Worm (Caenorhabditis elegans) whole organism, late embryonic: ENCODE measurements around the gene hlh-6.

Source experiments
- K02D7.2 ChIP-seq: sonication (generic microtip); optimal IDR thresholded peaks from 2 replicates; lab custom pipeline; 2017; ENCODE audit warnings: mild to moderate bottlenecking, missing genetic modification characterization, missing compliant biosample characterization
- T23F11.4 ChIP-seq: fragments of 200-800 bp; sonication (Bioruptor generic); optimal IDR thresholded peaks from 2 replicates; lab custom pipeline; 2018; ENCODE audit warnings: mild to moderate bottlenecking, missing genetic modification characterization, missing compliant biosample characterization
- ahr-1 ChIP-seq: sonication (generic microtip); optimal IDR thresholded peaks from 2 replicates; lab custom pipeline; 2016; ENCODE audit warnings: missing genetic modification characterization, missing compliant biosample characterization
- ceh-18 ChIP-seq: sonication (generic microtip); optimal IDR thresholded peaks from 2 replicates; lab custom pipeline; 2016; ENCODE audit warnings: missing genetic modification characterization, missing compliant biosample characterization
- ceh-22 ChIP-seq: sonication (generic microtip); optimal IDR thresholded peaks from 2 replicates; lab custom pipeline; 2017; ENCODE audit warnings: missing biosample characterization, missing genetic modification characterization
- ceh-24 ChIP-seq: sonication (generic microtip); optimal IDR thresholded peaks from 2 replicates; lab custom pipeline; 2016; ENCODE audit warnings: mild to moderate bottlenecking, missing genetic modification characterization, missing compliant biosample characterization
- ceh-31 ChIP-seq: sonication (generic microtip); optimal IDR thresholded peaks from 2 replicates; lab custom pipeline; 2016; ENCODE audit warnings: missing genetic modification characterization, missing compliant biosample characterization
- ceh-34 ChIP-seq: sonication (generic microtip); optimal IDR thresholded peaks from 2 replicates; lab custom pipeline; 2016; ENCODE audit warnings: mild to moderate bottlenecking, missing genetic modification characterization, missing compliant biosample characterization
- ceh-48 ChIP-seq: sonication (generic microtip); optimal IDR thresholded peaks from 2 replicates; lab custom pipeline; 2016; ENCODE audit warnings: missing genetic modification characterization, inconsistent platforms, missing compliant biosample characterization
- che-1 ChIP-seq: sonication (generic microtip); optimal IDR thresholded peaks from 2 replicates; lab custom pipeline; 2016; ENCODE audit warnings: mild to moderate bottlenecking, missing genetic modification characterization, missing compliant biosample characterization
- dve-1 ChIP-seq: sonication (generic microtip); optimal IDR thresholded peaks from 2 replicates; lab custom pipeline; 2017; ENCODE audit warnings: antibody characterized with exemption, mild to moderate bottlenecking, missing genetic modification characterization, missing compliant biosample characterization
- elt-2 ChIP-seq: sonication (generic microtip); optimal IDR thresholded peaks from 2 replicates; lab custom pipeline; 2016; ENCODE audit warnings: missing genetic modification reagents, missing genetic modification characterization, missing compliant biosample characterization
- fkh-10 ChIP-seq: fragments of 150-350 bp; optimal IDR thresholded peaks from 2 replicates; lab custom pipeline; 2014; ENCODE audit warnings: missing biosample characterization, missing genetic modification reagents, missing genetic modification characterization
- hlh-13 ChIP-seq: fragments of 200-800 bp; sonication (Bioruptor generic); optimal IDR thresholded peaks from 2 replicates; lab custom pipeline; 2018; ENCODE audit warnings: mild to moderate bottlenecking, missing genetic modification characterization, missing compliant biosample characterization
- hlh-15 ChIP-seq: sonication (generic microtip); optimal IDR thresholded peaks from 2 replicates; lab custom pipeline; 2016; ENCODE audit warnings: missing genetic modification characterization, missing compliant biosample characterization
- hlh-30 ChIP-seq: sonication (generic microtip); optimal IDR thresholded peaks from 2 replicates; lab custom pipeline; 2017; ENCODE audit warnings: antibody characterized with exemption, missing genetic modification characterization, missing compliant biosample characterization; ENCODE audit not compliant: insufficient read depth
- hlh-8 ChIP-seq: sonication (generic microtip); optimal IDR thresholded peaks from 2 replicates; lab custom pipeline; 2016; ENCODE audit warnings: missing genotype, missing genetic modification characterization, missing compliant biosample characterization
- lin-11 ChIP-seq: fragments of 200-800 bp; sonication (Bioruptor generic); optimal IDR thresholded peaks from 2 replicates; lab custom pipeline; 2018; ENCODE audit warnings: mild to moderate bottlenecking, missing genetic modification characterization, missing compliant biosample characterization
- madf-2 ChIP-seq: sonication (generic microtip); optimal IDR thresholded peaks from 2 replicates; lab custom pipeline; 2017; ENCODE audit warnings: missing genetic modification characterization, missing compliant biosample characterization
- nfya-1 ChIP-seq: sonication (generic microtip); optimal IDR thresholded peaks from 2 replicates; lab custom pipeline; 2017; ENCODE audit warnings: missing genetic modification characterization, mild to moderate bottlenecking, missing compliant biosample characterization, antibody characterized with exemption, moderate library complexity
- pag-3 ChIP-seq: sonication (generic microtip); optimal IDR thresholded peaks from 2 replicates; lab custom pipeline; 2016; ENCODE audit warnings: missing compliant biosample characterization, missing genetic modification characterization, borderline replicate concordance
- pha-2 ChIP-seq: sonication (generic microtip); optimal IDR thresholded peaks from 2 replicates; lab custom pipeline; 2017; ENCODE audit warnings: mild to moderate bottlenecking, missing genetic modification characterization, missing compliant biosample characterization
- pqm-1 ChIP-seq: sonication (generic microtip); optimal IDR thresholded peaks from 2 replicates; lab custom pipeline; 2016; ENCODE audit warnings: missing genetic modification characterization, missing compliant biosample characterization
- pros-1 ChIP-seq: fragments of 150-350 bp; optimal IDR thresholded peaks from 2 replicates; lab custom pipeline; 2014; ENCODE audit warnings: missing biosample characterization, missing genetic modification reagents, missing genetic modification characterization
- rnt-1 ChIP-seq: sonication (generic microtip); optimal IDR thresholded peaks from 2 replicates; lab custom pipeline; 2016; ENCODE audit warnings: missing genetic modification characterization, missing compliant biosample characterization
- sox-4 ChIP-seq: sonication (generic microtip); optimal IDR thresholded peaks from 2 replicates; lab custom pipeline; 2017; ENCODE audit warnings: mild to moderate bottlenecking, missing genetic modification characterization, inconsistent platforms, missing compliant biosample characterization
- syd-9 ChIP-seq: sonication (generic microtip); optimal IDR thresholded peaks from 2 replicates; lab custom pipeline; 2016; ENCODE audit warnings: mild to moderate bottlenecking, missing genetic modification characterization, moderate library complexity, missing compliant biosample characterization
- tbx-2 ChIP-seq: sonication (generic microtip); optimal IDR thresholded peaks from 2 replicates; lab custom pipeline; 2016; ENCODE audit warnings: missing genetic modification characterization, missing compliant biosample characterization
- ttx-3 ChIP-seq: sonication (generic microtip); optimal IDR thresholded peaks from 2 replicates; lab custom pipeline; 2016; ENCODE audit warnings: missing genetic modification reagents, missing genetic modification characterization, missing compliant biosample characterization
- unc-42 ChIP-seq: sonication (generic microtip); optimal IDR thresholded peaks from 2 replicates; lab custom pipeline; 2016; ENCODE audit warnings: missing genotype, missing genetic modification characterization, missing compliant biosample characterization
- unc-55 ChIP-seq: sonication (generic microtip); optimal IDR thresholded peaks from 2 replicates; lab custom pipeline; 2017; ENCODE audit warnings: missing biosample characterization, missing genetic modification reagents, missing genetic modification characterization

The hlh-6 gene

DNA sequence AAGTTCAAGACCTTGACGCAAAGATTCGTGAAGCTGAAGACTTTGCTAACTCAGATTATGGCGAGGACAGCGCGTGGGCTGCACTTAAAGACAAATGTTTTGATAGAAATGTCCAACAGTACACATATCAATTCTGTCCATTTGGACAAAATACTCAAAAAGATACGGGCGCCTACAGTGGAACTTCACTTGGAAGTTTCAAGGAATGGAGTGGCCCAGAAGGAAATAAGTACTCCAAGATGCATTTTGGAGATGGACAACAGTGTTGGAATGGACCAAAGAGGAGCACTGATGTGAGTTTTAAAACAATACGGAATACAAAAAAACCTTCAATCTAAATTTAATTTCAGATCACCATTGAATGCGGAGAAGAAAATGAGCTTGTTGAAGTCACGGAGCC, 11.3 kb upstream of the hlh-6 start:
- TF ChIP-seq ahr-1 (tag; lab: Kevin White, UChicago) (no peak), hlh-30 (tag; lab: Kevin White, UChicago) (no peak), tbx-2 (tag; lab: Kevin White, UChicago) (no peak), pqm-1 (tag; lab: Kevin White, UChicago) (no peak), ceh-24 (tag; lab: Kevin White, UChicago) (no peak), che-1 (tag; lab: Kevin White, UChicago) (no peak), ceh-34 (no peak)

DNA sequence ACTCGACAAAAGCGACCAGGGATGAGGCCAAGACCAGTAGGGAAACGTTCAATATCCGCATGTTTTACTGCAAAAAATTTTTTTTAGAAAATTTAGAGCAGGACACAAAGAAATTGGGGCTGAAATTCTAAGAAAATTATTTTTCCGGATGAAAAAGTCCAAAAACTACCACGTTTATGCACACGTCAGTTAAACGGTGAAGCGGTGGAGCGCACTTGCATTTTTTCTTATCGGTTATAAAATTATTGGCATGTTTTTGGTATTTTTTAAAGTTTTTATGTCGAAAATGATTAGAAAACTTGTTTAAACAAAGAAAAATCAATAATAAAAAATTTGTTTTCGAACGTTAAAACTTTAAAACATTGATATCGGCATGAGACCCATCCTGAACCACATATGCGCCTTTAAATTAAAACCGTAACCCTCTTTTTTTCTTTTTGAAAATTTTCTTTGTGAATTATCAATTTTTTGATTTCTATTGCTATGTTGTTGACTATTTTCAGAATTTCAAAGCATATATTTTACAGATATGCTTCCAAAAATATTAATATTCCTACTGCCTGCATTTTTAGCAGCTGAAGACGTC, 9.6 kb upstream of the hlh-6 start, which contains the start of the genes dnj-20 and ZK1307.8:
TSS of gene dnj-20 (minus strand) at position 67 of the 586 bp plus-strand sequence.
TSS of gene ZK1307.8 (plus strand) at position 504 of the 586 bp plus-strand sequence.
- TF ChIP-seq hlh-15 (tag; lab: Kevin White, UChicago) (no peak), hlh-13 (GFP tag; lab: Kevin White, UChicago) (no peak), elt-2 (tag; lab: Kevin White, UChicago) (peak; percentile 9)

DNA sequence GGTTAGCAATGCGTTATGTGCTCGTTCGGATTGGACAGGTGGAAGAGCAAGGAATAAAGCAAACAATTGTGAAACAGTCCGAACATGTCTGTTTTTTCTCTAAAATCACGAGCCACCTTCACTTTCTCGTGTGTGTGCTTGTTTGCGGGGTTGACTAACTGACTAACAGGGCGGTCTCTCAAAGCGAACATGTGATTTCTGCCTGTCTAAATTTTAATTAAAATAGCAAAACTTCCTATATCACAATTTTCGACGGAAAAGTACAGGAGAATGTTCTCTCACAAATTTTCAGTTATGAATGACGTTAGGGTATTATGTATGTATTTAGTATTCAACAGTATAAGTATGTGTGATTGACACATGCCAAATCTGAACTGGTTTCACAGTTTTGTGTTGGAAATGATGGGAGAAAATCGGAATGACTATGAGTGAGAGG, 7.3 kb upstream of the hlh-6 start:
- TF ChIP-seq unc-42 (no peak), syd-9 (no peak), elt-2 (tag; lab: Kevin White, UChicago) (no peak), lin-11 (tag; lab: Kevin White, UChicago) (no peak), pros-1 (tag; lab: Kevin White, UChicago) (no peak), pag-3 (no peak), unc-55 (GFP tag; lab: Kevin White, UChicago) (no peak), madf-2 (no peak), dve-1 (tag; lab: Kevin White, UChicago) (no peak), sox-4 (tag; lab: Kevin White, UChicago) (no peak), ttx-3 (tag; lab: Kevin White, UChicago) (no peak), K02D7.2 (tag; lab: Kevin White, UChicago) (no peak), hlh-30 (tag; lab: Kevin White, UChicago) (no peak), pha-2 (tag; lab: Kevin White, UChicago) (no peak), fkh-10 (GFP tag; lab: Kevin White, UChicago) (no peak), rnt-1 (tag; lab: Kevin White, UChicago) (no peak), ceh-31 (tag; lab: Kevin White, UChicago) (no peak)

DNA sequence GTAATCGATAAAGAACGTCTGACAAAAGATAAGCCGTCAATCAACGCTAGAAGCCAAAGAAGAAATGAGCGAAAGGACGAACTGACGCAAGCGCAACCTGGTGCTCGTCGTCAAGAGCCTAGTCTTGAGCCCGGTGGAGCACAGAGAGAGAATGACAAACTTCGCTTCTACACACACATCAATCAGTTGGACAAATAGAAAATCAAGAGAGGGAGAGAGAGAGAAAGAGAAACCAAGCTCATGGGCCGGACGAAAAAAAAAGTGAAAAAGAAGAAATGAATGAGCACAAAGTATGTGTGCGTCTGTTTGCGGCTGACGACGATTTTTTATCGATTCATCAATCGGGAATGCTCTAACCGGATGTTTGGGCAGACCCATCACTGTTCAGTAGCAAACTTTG, 6.5 kb upstream of the hlh-6 start:
- TF ChIP-seq unc-55 (GFP tag; lab: Kevin White, UChicago) = peak; percentile 88
- no peak for TF ChIP-seq madf-2
- TF ChIP-seq nfya-1 (tag; lab: Kevin White, UChicago) = peak; percentile 26
- TF ChIP-seq ceh-18 (tag; lab: Kevin White, UChicago) = peak; percentile 83
- peak; percentile 24 for TF ChIP-seq rnt-1 (tag; lab: Kevin White, UChicago)
- TF ChIP-seq che-1 (tag; lab: Kevin White, UChicago) = no peak
- TF ChIP-seq, all 69 proteins: peak for 4

DNA sequence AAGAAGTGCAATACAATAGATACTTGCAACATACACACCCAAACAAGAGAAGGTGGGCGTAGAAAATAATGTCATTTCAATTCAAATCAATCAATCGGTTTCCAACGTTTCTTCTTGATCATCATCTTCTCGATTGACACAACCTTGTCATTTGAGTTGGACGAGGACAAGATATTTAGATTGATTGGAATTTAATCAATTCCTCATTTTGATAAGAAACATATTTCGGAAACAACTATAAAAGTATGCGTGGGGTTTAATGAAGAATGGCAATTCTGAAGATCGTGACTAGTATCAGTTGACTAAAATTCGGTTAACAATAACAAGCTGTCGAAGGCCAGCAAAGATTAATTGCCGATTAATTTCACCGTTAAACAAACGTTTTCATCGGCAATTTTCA, 6.0 kb upstream of the hlh-6 start:
- no peak for TF ChIP-seq pag-3
- TF ChIP-seq ceh-48 (tag; lab: Kevin White, UChicago) = no peak
- TF ChIP-seq ceh-22 = no peak
- peak; percentile 18 for TF ChIP-seq unc-55 (GFP tag; lab: Kevin White, UChicago)
- no peak for TF ChIP-seq dve-1 (tag; lab: Kevin White, UChicago)
- no peak for TF ChIP-seq hlh-8 (tag; lab: Kevin White, UChicago)
- no peak for TF ChIP-seq T23F11.4
